Worm (Caenorhabditis elegans): Measurements from ENCODE around the gene F59B2.3.

Gene F59B2.3

ce11 chrIII:8964684-8965283, 34.8 kb downstream of the F59B2.3 start:
- TF ChIP-seq rcor-1 (GFP tag; IDR thresholded peaks at IDR 0.05) (no peak), pbrm-1 (GFP tag; IDR thresholded peaks at IDR 0.05) (no peak), ztf-18 (tag; optimal IDR thresholded peaks at IDR 0.05) (no peak), tbp1 (GFP tag; optimal IDR thresholded peaks at IDR 0.05) (no peak), lsy-27 (tag; optimal IDR thresholded peaks at IDR 0.05; ENCODE audit: borderline replicate concordance, insufficient read depth) (no peak), athp-1 (tag; optimal IDR thresholded peaks at IDR 0.05) (no peak), snpc-3.4 (tag; optimal IDR thresholded peaks at IDR 0.05) (no peak), lin-26 (GFP tag; IDR thresholded peaks at IDR 0.05) (no peak), madf-6 (GFP tag; IDR thresholded peaks at IDR 0.05) (no peak), zfh-2 (GFP tag; conservative IDR thresholded peaks at IDR 0.05) (peak; percentile 84), egrh-3 (GFP tag; IDR thresholded peaks at IDR 0.05) (peak; percentile 94), B0035.1 (tag; optimal IDR thresholded peaks at IDR 0.05) (no peak), T07F8.4 (tag; optimal IDR thresholded peaks at IDR 0.05) (no peak), ZK185.1 (tag; optimal IDR thresholded peaks at IDR 0.05; ENCODE audit: poor library complexity, severe bottlenecking) (no peak), hmg-20 (GFP tag; IDR thresholded peaks at IDR 0.05) (no peak), B0261.1 (tag; optimal IDR thresholded peaks at IDR 0.05) (no peak), hlh-12 (tag; optimal IDR thresholded peaks at IDR 0.05) (no peak)

ce11 chrIII:8962475-8962874, 37.1 kb downstream of the F59B2.3 start:
- TF ChIP-seq T07F8.4 (tag; optimal IDR thresholded peaks at IDR 0.05) = no peak
- TF ChIP-seq hlh-12 (tag; optimal IDR thresholded peaks at IDR 0.05) = no peak
- no peak for TF ChIP-seq fkh-3 (tag; optimal IDR thresholded peaks at IDR 0.05)
- peak; percentile 99 for TF ChIP-seq egrh-3 (GFP tag; IDR thresholded peaks at IDR 0.05)
- TF ChIP-seq mcd-1 (GFP tag; IDR thresholded peaks at IDR 0.05) = peak; percentile 60; the same call in 1 of the 2 replicates
- no peak for TF ChIP-seq F22D6.2 (tag; optimal IDR thresholded peaks at IDR 0.05)
- no peak for TF ChIP-seq egl-18 (GFP tag; IDR thresholded peaks at IDR 0.05)
- 0 out of 2 replicates have a peak, but pooled peaks have one; percentile 54 for TF ChIP-seq nfyb-1 (GFP tag; IDR thresholded peaks at IDR 0.05)
- TF ChIP-seq pbrm-1 (GFP tag; IDR thresholded peaks at IDR 0.05) = 0 out of 2 replicates have a peak, but pooled peaks have one; percentile 20
- peak; percentile 93 for TF ChIP-seq zfh-2 (GFP tag; conservative IDR thresholded peaks at IDR 0.05)
- TF ChIP-seq F49E8.2 (tag; optimal IDR thresholded peaks at IDR 0.05; ENCODE audit: insufficient read depth) = no peak

- no peak for TF ChIP-seq C17E4.6 (GFP tag; IDR thresholded peaks at IDR 0.05)
- no peak for TF ChIP-seq hlh-26 (GFP tag; conservative IDR thresholded peaks at IDR 0.05)
- TF ChIP-seq B0261.1 (tag; optimal IDR thresholded peaks at IDR 0.05) = no peak
- TF ChIP-seq F22D6.2 (tag; optimal IDR thresholded peaks at IDR 0.05) = no peak
- no peak for TF ChIP-seq Y67H2A.10 (GFP tag; conservative IDR thresholded peaks at IDR 0.05)
- no peak for TF ChIP-seq ama-1 (optimal IDR thresholded peaks at IDR 0.05)
- no peak for TF ChIP-seq ama-1 (GFP tag; optimal IDR thresholded peaks at IDR 0.05)
- no peak for TF ChIP-seq Y79H2A.3 (GFP tag; conservative IDR thresholded peaks at IDR 0.05)
- no peak for TF ChIP-seq lir-1 (GFP tag; conservative IDR thresholded peaks at IDR 0.05)
- no peak for TF ChIP-seq K12H6.12 (tag; optimal IDR thresholded peaks at IDR 0.05)
- no peak for TF ChIP-seq D2030.7 (GFP tag; IDR thresholded peaks at IDR 0.05)
- TF ChIP-seq ceh-58 (GFP tag; IDR thresholded peaks at IDR 0.05) = no peak
- no peak for TF ChIP-seq him-1 (tag; optimal IDR thresholded peaks at IDR 0.05)
- TF ChIP-seq let-607 (tag; optimal IDR thresholded peaks at IDR 0.05) = no peak
These were observed 37.6 kb downstream of the F59B2.3 start, which contains the start of gene grl-25 for ce11 chrIII:8961993-8962392. grl-25 (plus strand) TSS chrIII:8962293.

Data from whole organism, young adult.